Fruit fly (Drosophila melanogaster) whole organism, embryonic: ENCODE data around the gene Trm7-32.

Source experiments
- Awh ChIP-seq: fragments of 200-800 bp; sonication (Bioruptor generic); IDR thresholded peaks from 2 replicates; pipeline ENCODE4, ENCODE4 v1.3.6; 2022; ENCODE audit warnings: missing biosample characterization, missing genetic modification characterization
- Blimp-1 ChIP-seq: fragments of 200-800 bp; sonication (Bioruptor generic); optimal IDR thresholded peaks from 3 replicates; lab custom pipeline; 2018; ENCODE audit warnings: missing biosample characterization, missing genetic modification characterization, mild to moderate bottlenecking, moderate library complexity, missing genetic modification reagents
- BtbVII ChIP-seq: fragments of 200-800 bp; sonication (Bioruptor generic); optimal IDR thresholded peaks from 3 replicates; lab custom pipeline; 2017; ENCODE audit warnings: missing biosample characterization, mild to moderate bottlenecking, missing genetic modification characterization
- CG10565 ChIP-seq: fragments of 200-800 bp; sonication (Bioruptor generic); optimal IDR thresholded peaks from 3 replicates; lab custom pipeline; 2016; ENCODE audit warnings: missing biosample characterization, mild to moderate bottlenecking, missing genetic modification characterization
- CG11504 ChIP-seq: fragments of 200-800 bp; sonication (Bioruptor generic); optimal IDR thresholded peaks from 3 replicates; lab custom pipeline; 2019; ENCODE audit warnings: missing biosample characterization, mild to moderate bottlenecking, missing genetic modification characterization, moderate library complexity
- CG12104 ChIP-seq: fragments of 200-800 bp; sonication (Bioruptor generic); optimal IDR thresholded peaks from 3 replicates; lab custom pipeline; 2016; ENCODE audit warnings: missing biosample characterization, missing genetic modification characterization
- CG15479 ChIP-seq: fragments of 200-800 bp; sonication (Bioruptor generic); optimal IDR thresholded peaks from 3 replicates; lab custom pipeline; 2019; ENCODE audit warnings: missing biosample characterization, mild to moderate bottlenecking, missing genetic modification characterization, moderate library complexity
- CG1602 ChIP-seq: fragments of 200-800 bp; sonication (Bioruptor generic); optimal IDR thresholded peaks from 3 replicates; lab custom pipeline; 2016; ENCODE audit warnings: missing biosample characterization, missing genetic modification characterization
- CG2116 ChIP-seq: fragments of 200-800 bp; sonication (Bioruptor generic); optimal IDR thresholded peaks from 3 replicates; lab custom pipeline; 2018; ENCODE audit warnings: missing biosample characterization, mild to moderate bottlenecking, missing genetic modification characterization
- CG4820 ChIP-seq: fragments of 200-800 bp; sonication (Bioruptor generic); optimal IDR thresholded peaks from 3 replicates; lab custom pipeline; 2016; ENCODE audit warnings: missing biosample characterization, missing genetic modification characterization
- CG6683 ChIP-seq: fragments of 200-800 bp; sonication (Bioruptor generic); optimal IDR thresholded peaks from 2 replicates; lab custom pipeline; 2017; ENCODE audit warnings: missing biosample characterization, mild to moderate bottlenecking, missing genetic modification characterization, missing genetic modification reagents
- CG7839 ChIP-seq: fragments of 200-800 bp; sonication (Bioruptor generic); optimal IDR thresholded peaks from 3 replicates; lab custom pipeline; 2018; ENCODE audit warnings: missing biosample characterization, mild to moderate bottlenecking, missing genetic modification characterization, moderate library complexity
- CG9876 ChIP-seq: fragments of 200-800 bp; sonication (Bioruptor generic); optimal IDR thresholded peaks from 2 replicates; lab custom pipeline; 2016; ENCODE audit warnings: missing biosample characterization, missing genetic modification characterization
- D19B ChIP-seq: fragments of 200-800 bp; sonication (Bioruptor generic); optimal IDR thresholded peaks from 2 replicates; lab custom pipeline; 2017; ENCODE audit warnings: missing biosample characterization, mild to moderate bottlenecking, missing genetic modification characterization
- Dad ChIP-seq: fragments of 200-800 bp; sonication (Bioruptor generic); optimal IDR thresholded peaks from 3 replicates; lab custom pipeline; 2016; ENCODE audit warnings: missing biosample characterization, missing genetic modification characterization
- Dek ChIP-seq: fragments of 200-800 bp; sonication (Bioruptor generic); optimal IDR thresholded peaks from 3 replicates; lab custom pipeline; 2019; ENCODE audit warnings: missing biosample characterization, mild to moderate bottlenecking, missing genetic modification characterization, moderate library complexity
- Dip3 ChIP-seq: fragments of 200-800 bp; sonication (Bioruptor generic); optimal IDR thresholded peaks from 3 replicates; lab custom pipeline; 2016; ENCODE audit warnings: missing biosample characterization, missing genetic modification characterization
- ERR ChIP-seq: fragments of 200-800 bp; sonication (Bioruptor generic); optimal IDR thresholded peaks from 2 replicates; lab custom pipeline; 2016; ENCODE audit warnings: missing biosample characterization, missing genetic modification characterization
- Ets65A ChIP-seq: fragments of 200-800 bp; sonication (Bioruptor generic); peaks from one replicate; lab custom pipeline; 2016; ENCODE audit warnings: missing biosample characterization, missing genetic modification characterization
- Fer2 ChIP-seq: fragments of 200-800 bp; sonication (Bioruptor generic); optimal IDR thresholded peaks from 2 replicates; lab custom pipeline; 2018; ENCODE audit warnings: missing biosample characterization, mild to moderate bottlenecking, missing genetic modification characterization, moderate library complexity
- H2.0 ChIP-seq: fragments of 200-800 bp; sonication (Bioruptor generic); IDR thresholded peaks from 2 replicates; pipeline ENCODE4 v1.3.6; 2022; ENCODE audit warnings: missing biosample characterization, missing genetic modification characterization
- Hmx ChIP-seq: fragments of 200-800 bp; sonication (Bioruptor generic); optimal IDR thresholded peaks from 2 replicates; lab custom pipeline; 2016; ENCODE audit warnings: missing biosample characterization, missing genetic modification characterization
- Meics ChIP-seq: fragments of 200-800 bp; sonication (Bioruptor generic); optimal IDR thresholded peaks from 2 replicates; lab custom pipeline; 2017; ENCODE audit warnings: missing biosample characterization, mild to moderate bottlenecking, missing genetic modification characterization
- NC2β ChIP-seq: fragments of 200-800 bp; sonication (Bioruptor generic); optimal IDR thresholded peaks from 2 replicates; lab custom pipeline; 2016; ENCODE audit warnings: missing biosample characterization, missing genetic modification characterization
- Nf-YC ChIP-seq: fragments of 200-800 bp; optimal IDR thresholded peaks from 3 replicates; lab custom pipeline; 2019; ENCODE audit warnings: missing biosample characterization, mild to moderate bottlenecking, missing genetic modification characterization, moderate library complexity
- Oli ChIP-seq: fragments of 200-800 bp; sonication (Bioruptor generic); optimal IDR thresholded peaks from 2 replicates; lab custom pipeline; 2018; ENCODE audit warnings: missing biosample characterization, mild to moderate bottlenecking, missing genetic modification characterization, moderate library complexity
- Sox102F ChIP-seq: fragments of 200-800 bp; sonication (Bioruptor generic); optimal IDR thresholded peaks from 2 replicates; lab custom pipeline; 2018; ENCODE audit warnings: missing biosample characterization, mild to moderate bottlenecking, missing genetic modification characterization, moderate library complexity
- croc ChIP-seq: fragments of 200-800 bp; sonication (Bioruptor generic); conservative IDR thresholded peaks from 3 replicates; pipeline ENCODE4 v1.3.6; 2022; ENCODE audit warnings: missing biosample characterization, missing genetic modification characterization
- dan ChIP-seq: fragments of 200-800 bp; sonication (Bioruptor generic); IDR thresholded peaks from 2 replicates; pipeline ENCODE4 v1.3.6; 2022; ENCODE audit warnings: missing biosample characterization, missing genetic modification characterization
- danr ChIP-seq: fragments of 200-800 bp; sonication (Bioruptor generic); IDR thresholded peaks from 2 replicates; pipeline ENCODE4 v1.3.6; 2022; ENCODE audit warnings: missing biosample characterization, missing genetic modification characterization
- dimm ChIP-seq: fragments of 200-800 bp; sonication (Bioruptor generic); IDR thresholded peaks from 2 replicates; pipeline ENCODE4 v1.3.6; 2022; ENCODE audit warnings: missing biosample characterization, missing genetic modification characterization
- dysf ChIP-seq: fragments of 200-800 bp; sonication (Bioruptor generic); IDR thresholded peaks from 3 replicates; pipeline ENCODE4 v1.3.6; 2022; ENCODE audit warnings: missing biosample characterization, missing genetic modification characterization
- gce ChIP-seq: fragments of 200-800 bp; sonication (Bioruptor generic); IDR thresholded peaks from 3 replicates; pipeline ENCODE4 v1.3.6; 2022; ENCODE audit warnings: missing biosample characterization, missing genetic modification characterization
- gcm ChIP-seq: fragments of 200-800 bp; sonication (Bioruptor generic); optimal IDR thresholded peaks from 2 replicates; lab custom pipeline; 2019; ENCODE audit warnings: missing biosample characterization, mild to moderate bottlenecking, missing genetic modification characterization, moderate library complexity
- gro ChIP-seq: fragments of 200-800 bp; sonication (Bioruptor generic); optimal IDR thresholded peaks from 2 replicates; lab custom pipeline; 2016; ENCODE audit warnings: missing biosample characterization, missing genetic modification characterization
- her ChIP-seq: fragments of 200-800 bp; sonication (Bioruptor generic); optimal IDR thresholded peaks from 2 replicates; lab custom pipeline; 2016; ENCODE audit warnings: missing biosample characterization, missing genetic modification characterization
- insv ChIP-seq, 2 experiments: fragments of 200-800 bp; sonication (Bioruptor generic); optimal IDR thresholded peaks; 3 replicates each; lab custom pipeline; 2016 to 2018; ENCODE audit warnings: missing biosample characterization in 2 of 2, missing genetic modification characterization in 2 of 2
- jing ChIP-seq: fragments of 200-800 bp; sonication (Bioruptor generic); optimal IDR thresholded peaks from 2 replicates; lab custom pipeline; 2018; ENCODE audit warnings: missing biosample characterization, mild to moderate bottlenecking, missing genetic modification characterization
- org-1 ChIP-seq: fragments of 200-800 bp; sonication (Bioruptor generic); optimal IDR thresholded peaks from 2 replicates; lab custom pipeline; 2017; ENCODE audit warnings: missing biosample characterization, missing genetic modification characterization
- psq ChIP-seq: fragments of 200-800 bp; sonication (Bioruptor generic); optimal IDR thresholded peaks from 2 replicates; lab custom pipeline; 2017; ENCODE audit warnings: missing biosample characterization, missing genetic modification characterization
- row ChIP-seq: fragments of 200-800 bp; sonication (Bioruptor generic); IDR thresholded peaks from 3 replicates; pipeline ENCODE4 v1.3.6; 2022; ENCODE audit warnings: missing biosample characterization, missing genetic modification characterization
- schlank ChIP-seq: fragments of 200-800 bp; sonication (Bioruptor generic); optimal IDR thresholded peaks from 2 replicates; lab custom pipeline; 2018; ENCODE audit warnings: missing biosample characterization, mild to moderate bottlenecking, missing genetic modification characterization
- scrt ChIP-seq: fragments of 200-800 bp; sonication (Bioruptor generic); optimal IDR thresholded peaks from 2 replicates; lab custom pipeline; 2018; ENCODE audit warnings: missing biosample characterization, mild to moderate bottlenecking, missing genetic modification characterization, moderate library complexity
- sd ChIP-seq: fragments of 200-800 bp; sonication (Bioruptor generic); optimal IDR thresholded peaks from 3 replicates; lab custom pipeline; 2018; ENCODE audit warnings: missing biosample characterization, mild to moderate bottlenecking, missing genetic modification characterization, moderate library complexity
- stc ChIP-seq: fragments of 200-800 bp; sonication (Bioruptor generic); IDR thresholded peaks from 2 replicates; pipeline ENCODE4 v1.3.6; 2022; ENCODE audit warnings: missing biosample characterization, missing genetic modification characterization
- tll ChIP-seq, 2 experiments: fragments of 200-800 bp in 1 of 2; fragments of >200 bp in 1 of 2; sonication (Bioruptor generic) in 1 of 2; optimal IDR thresholded peaks; 2 replicates each; lab custom pipeline; 2017 to 2019; ENCODE audit warnings: missing biosample characterization in 2 of 2, missing genetic modification characterization in 2 of 2, mild to moderate bottlenecking in 1 of 2, moderate library complexity in 1 of 2
- twi ChIP-seq: fragments of 200-800 bp; optimal IDR thresholded peaks from 2 replicates; lab custom pipeline; 2019; ENCODE audit warnings: missing biosample characterization, mild to moderate bottlenecking, missing genetic modification characterization, moderate library complexity
- unc-4 ChIP-seq: fragments of 200-800 bp; sonication (Bioruptor generic); IDR thresholded peaks from 2 replicates; pipeline ENCODE4 v1.3.6; 2022; ENCODE audit warnings: missing biosample characterization, missing genetic modification characterization; ENCODE audit not compliant: partially characterized antibody
- wor ChIP-seq: fragments of 200-800 bp; sonication (Bioruptor generic); IDR thresholded peaks from 2 replicates; pipeline ENCODE4 v1.3.6; 2022; ENCODE audit warnings: missing biosample characterization, missing genetic modification characterization

Trm7-32 gene

dm6 chr3R:17080666-17081358, 40.3 kb downstream of the Trm7-32 start:
- TF ChIP-seq ERR (GFP tag; lab: Kevin White, UChicago): peak; percentile 67
- TF ChIP-seq CG6683 (GFP tag; lab: Kevin White, UChicago): peak; percentile 93
- TF ChIP-seq twi (tag; lab: Kevin White, UChicago): peak; percentile 84
- peak; percentile 85 for TF ChIP-seq gro
- peak; percentile 95 for TF ChIP-seq BtbVII (GFP tag; lab: Kevin White, UChicago)
- peak; percentile 94 for TF ChIP-seq stc (GFP tag; lab: Robert Waterston, UW)
- peak; percentile 95 for TF ChIP-seq dysf (GFP tag; lab: Robert Waterston, UW)
- TF ChIP-seq org-1 (GFP tag; lab: Kevin White, UChicago): peak; percentile 96
- peak; percentile 97 for TF ChIP-seq CG7839
- TF ChIP-seq CG11504 (tag; lab: Kevin White, UChicago): peak; percentile 95
- TF ChIP-seq CG2116 (GFP tag; lab: Kevin White, UChicago): peak; percentile 88
- peak; percentile 92 for TF ChIP-seq wor (GFP tag; lab: Robert Waterston, UW)
- TF ChIP-seq H2.0: peak; percentile 86
- peak; percentile 83 for TF ChIP-seq Hmx (GFP tag; lab: Kevin White, UChicago)
- TF ChIP-seq NC2β: peak; percentile 85
- TF ChIP-seq Sox102F (GFP tag; lab: Kevin White, UChicago): peak; percentile 96
- peak; percentile 92 for TF ChIP-seq Blimp-1 (GFP tag; lab: Kevin White, UChicago)
- TF ChIP-seq Meics (GFP tag; lab: Kevin White, UChicago): peak; percentile 95
- peak; percentile 69 for TF ChIP-seq Fer2 (tag; lab: Kevin White, UChicago)
- peak; percentile 97 for TF ChIP-seq Oli (tag; lab: Kevin White, UChicago)
- peak; percentile 88 for TF ChIP-seq Dip3 (GFP tag; lab: Kevin White, UChicago)
- peak; percentile 87 for TF ChIP-seq Nf-YC (tag; lab: Kevin White, UChicago)
- no peak for TF ChIP-seq unc-4
- peak; percentile 94 for TF ChIP-seq Awh (GFP tag; lab: Robert Waterston, UW)
- peak; percentile 50 for TF ChIP-seq CG9876 (GFP tag; lab: Kevin White, UChicago)
- TF ChIP-seq CG10565: peak; percentile 87
- TF ChIP-seq CG1602 (GFP tag; lab: Kevin White, UChicago): peak; percentile 94
- TF ChIP-seq dimm (GFP tag; lab: Robert Waterston, UW): 0 out of 2 replicates have a peak, but pooled peaks have one; percentile 72
- peak; percentile 81 for TF ChIP-seq schlank (tag; lab: Kevin White, UChicago)
- 0 out of 2 replicates have a peak, but pooled peaks have one; percentile 35 for TF ChIP-seq dan (GFP tag; lab: Robert Waterston, UW)
- peak; percentile 92 for TF ChIP-seq Dek (tag; lab: Kevin White, UChicago)
- TF ChIP-seq Ets65A: peak; percentile 96
- TF ChIP-seq scrt (GFP tag; lab: Kevin White, UChicago): peak; percentile 77
- peak; percentile 78 for TF ChIP-seq her (GFP tag; lab: Kevin White, UChicago)
- TF ChIP-seq CG4820 (GFP tag; lab: Kevin White, UChicago): peak; percentile 93
- peak; percentile 82 for TF ChIP-seq Dad (GFP tag; lab: Kevin White, UChicago)
- TF ChIP-seq tll (GFP tag; optimal IDR thresholded peaks at IDR 0.05; lab: Kevin White, UChicago): no peak
- TF ChIP-seq D19B (GFP tag; lab: Kevin White, UChicago): peak; percentile 88
- TF ChIP-seq jing: peak; percentile 86
- peak; percentile 86 for TF ChIP-seq gce (GFP tag; lab: Robert Waterston, UW)
- peak; percentile 85 for TF ChIP-seq sd (tag; lab: Kevin White, UChicago)
- peak; percentile 88 for TF ChIP-seq croc (GFP tag; lab: Robert Waterston, UW)
- no peak for TF ChIP-seq CG15479
- peak; percentile 88 for TF ChIP-seq row (GFP tag; lab: Robert Waterston, UW)
- peak; percentile 98 for TF ChIP-seq gcm (GFP tag; lab: Kevin White, UChicago)
- peak; percentile 92 for TF ChIP-seq danr (GFP tag; lab: Robert Waterston, UW)
- peak; percentile 44 to 60 for TF ChIP-seq insv (GFP tag; optimal IDR thresholded peaks at IDR 0.05; lab: Kevin White, UChicago)
- TF ChIP-seq psq (GFP tag; lab: Kevin White, UChicago): peak; percentile 67
- TF ChIP-seq CG12104: peak; percentile 94
